Fruit fly (Drosophila melanogaster): ENCODE measurements around the gene CG42818.

Gene CG42818

DNA sequence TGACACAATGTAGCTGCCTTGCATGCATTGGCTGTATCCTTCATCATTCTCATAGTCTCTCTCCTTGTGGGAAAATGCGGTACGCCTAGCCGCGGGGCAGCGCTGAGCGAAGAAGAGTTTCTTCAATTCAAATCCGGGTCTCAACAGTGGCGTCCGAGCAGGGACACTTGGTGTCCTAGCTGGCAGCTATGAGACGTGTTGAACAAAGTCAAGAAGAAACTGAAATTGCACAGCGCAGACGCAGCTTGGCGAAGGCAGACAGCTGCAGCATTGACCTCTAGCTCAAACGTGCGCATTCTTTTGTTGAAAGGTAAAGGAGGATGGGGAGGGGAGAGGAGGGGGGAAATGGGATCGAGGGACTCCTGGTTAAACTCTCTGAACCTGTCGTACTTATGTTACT, 22.0 kb downstream of the CG42818 start:
- TF ChIP-seq kay (GFP tag; ENCODE audit: borderline replicate concordance), result no peak

DNA sequence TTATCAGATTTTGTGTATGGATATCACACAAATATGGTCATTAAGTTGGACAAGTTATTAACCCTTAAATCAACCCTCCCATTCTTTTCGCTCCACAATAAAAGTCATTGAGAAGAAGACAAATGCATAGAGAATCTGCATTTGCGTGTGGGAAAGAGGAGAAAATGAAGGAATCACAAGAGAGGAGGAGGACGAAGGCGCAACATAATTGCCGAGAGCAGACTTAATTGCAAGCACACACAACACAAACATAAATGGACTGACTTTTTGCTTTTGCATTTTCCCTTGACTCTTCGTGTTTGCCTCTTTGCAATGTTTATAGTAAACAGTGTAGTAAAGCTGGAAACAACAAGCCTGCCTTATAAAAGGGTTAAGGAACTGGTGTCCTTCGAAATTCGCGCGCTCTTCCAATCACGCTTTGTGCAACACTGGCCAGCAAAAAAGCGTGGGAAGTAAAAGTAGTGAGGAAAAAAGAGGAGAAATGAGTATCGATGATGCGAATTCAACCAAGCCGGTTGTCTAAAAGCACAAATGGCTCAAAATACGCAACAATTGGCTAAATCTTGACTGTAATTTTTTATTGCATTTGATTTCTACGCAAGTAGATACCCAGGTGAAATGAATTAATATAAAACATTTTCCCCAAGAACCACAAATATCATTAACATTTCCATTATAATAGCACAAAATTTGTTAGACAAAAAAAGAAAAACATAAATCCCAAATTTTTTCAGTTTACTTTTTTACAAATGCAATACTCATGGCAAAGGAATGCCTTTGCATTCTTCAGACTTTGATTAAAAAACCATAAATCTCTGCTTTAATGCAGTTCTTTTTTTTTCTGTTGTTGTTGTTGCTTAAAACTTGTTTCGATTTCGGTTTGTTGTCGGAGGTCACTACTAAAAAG, 25.7 kb downstream of the CG42818 start:
- TF ChIP-seq CG12768 (GFP tag; optimal IDR thresholded peaks at IDR 0.05) (no peak), cnc (optimal IDR thresholded peaks at IDR 0.05) (no peak), Mnt (GFP tag; optimal IDR thresholded peaks at IDR 0.05) (no peak), pad (GFP tag; optimal IDR thresholded peaks at IDR 0.05) (no peak), tj (GFP tag; optimal IDR thresholded peaks at IDR 0.05) (no peak)

DNA sequence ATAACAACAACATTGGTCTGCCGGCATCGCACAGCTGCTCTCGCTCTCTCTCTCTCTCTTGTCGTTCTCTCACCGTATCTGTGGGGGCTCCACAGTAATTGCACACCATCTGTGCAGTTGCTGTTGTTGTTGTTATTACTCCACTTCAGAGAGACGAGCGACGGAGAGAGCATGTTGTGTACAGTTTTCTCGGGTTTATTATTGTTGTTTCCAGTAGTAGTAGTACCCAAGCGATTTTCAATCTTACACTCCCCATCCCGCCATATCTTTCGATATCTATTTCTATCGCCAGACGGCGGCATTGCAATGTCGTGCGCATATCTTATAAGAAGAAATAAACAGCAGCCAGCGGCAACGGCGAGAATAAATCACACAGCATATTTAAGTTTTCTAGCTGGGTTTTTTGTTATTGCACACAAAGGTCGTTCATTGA, 26.4 kb downstream of the CG42818 start:
- TF ChIP-seq pad (GFP tag; optimal IDR thresholded peaks at IDR 0.05), result peak; percentile 68
- TF ChIP-seq cic (GFP tag; optimal IDR thresholded peaks at IDR 0.05), result peak; percentile 81
- peak; percentile 23 for TF ChIP-seq tj (GFP tag; optimal IDR thresholded peaks at IDR 0.05)
- peak; percentile 43 for TF ChIP-seq bab1 (GFP tag; optimal IDR thresholded peaks at IDR 0.05)
- no peak for TF ChIP-seq CG14711 (tag; optimal IDR thresholded peaks at IDR 0.05)
- TF ChIP-seq cnc (optimal IDR thresholded peaks at IDR 0.05), result no peak
- peak; percentile 25 for TF ChIP-seq CG33017 (tag; optimal IDR thresholded peaks at IDR 0.05)
- peak; percentile 17 for TF ChIP-seq CG12768 (GFP tag; optimal IDR thresholded peaks at IDR 0.05)

DNA sequence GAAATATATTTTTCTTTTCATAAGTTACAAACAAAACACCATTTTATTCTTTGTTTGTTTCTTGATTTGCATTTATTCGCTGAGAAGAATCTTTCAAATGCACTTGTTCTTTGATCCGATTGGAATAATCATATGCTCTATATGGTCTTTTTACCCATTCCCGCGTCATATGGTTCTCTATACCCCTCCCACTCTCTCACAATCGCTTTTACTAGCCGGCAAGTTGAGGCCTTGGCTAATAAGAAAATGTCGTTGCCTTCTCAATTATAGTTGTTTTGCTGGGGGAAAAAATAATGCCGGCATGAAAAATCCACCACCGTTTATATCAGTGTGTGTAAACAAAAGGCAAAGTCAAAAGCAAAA, 27.1 kb downstream of the CG42818 start:
- TF ChIP-seq Hr96 (GFP tag; optimal IDR thresholded peaks at IDR 0.05) (no peak), kay (GFP tag; ENCODE audit: borderline replicate concordance) (peak; percentile 73)

DNA sequence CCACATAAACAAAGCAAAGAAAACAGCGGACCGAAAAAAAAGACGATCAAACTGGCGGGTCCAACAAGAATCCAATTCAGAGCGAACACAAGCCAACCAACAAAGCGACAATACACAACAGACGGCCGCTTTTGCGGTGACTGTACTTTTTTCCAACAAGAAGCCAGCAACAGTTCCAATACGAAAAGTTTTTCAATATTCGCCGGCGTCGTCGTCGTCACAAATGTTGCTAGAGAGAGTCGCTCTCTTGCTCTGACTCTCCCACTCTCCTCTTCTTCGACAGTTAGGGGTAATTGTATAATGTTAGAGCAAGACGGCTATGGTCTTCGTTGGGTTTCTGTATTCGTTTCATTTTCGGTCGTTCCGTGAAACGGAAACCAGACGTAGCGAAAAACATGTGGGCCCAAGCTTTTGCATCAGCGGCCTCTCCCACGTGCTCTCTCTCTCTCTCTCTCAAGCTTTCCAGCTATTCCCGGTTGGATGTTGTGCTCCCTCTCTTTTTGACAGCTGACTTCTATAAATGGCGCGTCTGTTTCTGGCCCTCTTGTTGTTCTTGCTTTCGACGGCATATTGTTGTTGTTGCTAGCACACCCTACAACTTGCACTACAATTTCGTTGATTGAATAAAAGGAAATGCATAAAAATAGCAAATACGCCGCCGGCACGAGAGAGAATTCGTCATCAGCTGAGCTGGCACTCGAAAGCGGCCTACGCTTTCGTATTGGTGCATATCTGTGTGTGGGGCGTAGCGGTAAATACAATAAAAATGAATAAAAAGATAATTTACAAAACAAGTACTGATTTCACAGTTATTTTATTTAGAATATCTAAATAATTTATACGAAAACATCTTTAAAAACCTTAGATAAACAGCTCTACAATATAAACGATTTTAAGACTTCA, 27.7 kb downstream of the CG42818 start:
- peak; percentile 32 for TF ChIP-seq CG1620 (GFP tag; optimal IDR thresholded peaks at IDR 0.05)
- peak; percentile 52 for TF ChIP-seq Clk (GFP tag; optimal IDR thresholded peaks at IDR 0.05)
- no peak for TF ChIP-seq cnc (optimal IDR thresholded peaks at IDR 0.05)
- peak; percentile 94 for TF ChIP-seq CG7101 (tag; optimal IDR thresholded peaks at IDR 0.05)
- TF ChIP-seq CG14711 (tag; optimal IDR thresholded peaks at IDR 0.05), result peak; percentile 65
- no peak for TF ChIP-seq CG5204 (GFP tag; optimal IDR thresholded peaks at IDR 0.05)
- TF ChIP-seq cic (GFP tag; optimal IDR thresholded peaks at IDR 0.05), result peak; percentile 99
- peak; percentile 85 for TF ChIP-seq tj (GFP tag; optimal IDR thresholded peaks at IDR 0.05)
- peak; percentile 92 for TF ChIP-seq CG7045 (GFP tag; optimal IDR thresholded peaks at IDR 0.05)
- peak; percentile 99 for TF ChIP-seq Mnt (GFP tag; optimal IDR thresholded peaks at IDR 0.05)
- TF ChIP-seq CG11617 (GFP tag; optimal IDR thresholded peaks at IDR 0.05), result peak; percentile 98
- TF ChIP-seq Crg-1 (GFP tag; optimal IDR thresholded peaks at IDR 0.05), result peak; percentile 84
- TF ChIP-seq bab1 (GFP tag; optimal IDR thresholded peaks at IDR 0.05), result peak; percentile 92
- no peak for TF ChIP-seq toe (GFP tag; optimal IDR thresholded peaks at IDR 0.05)
- TF ChIP-seq ovo (GFP tag; optimal IDR thresholded peaks at IDR 0.05), result peak; percentile 86
- peak; percentile 100 for TF ChIP-seq pad (GFP tag; optimal IDR thresholded peaks at IDR 0.05)
- peak; percentile 85 for TF ChIP-seq CG33017 (tag; optimal IDR thresholded peaks at IDR 0.05)
- TF ChIP-seq CG12768 (GFP tag; optimal IDR thresholded peaks at IDR 0.05), result peak; percentile 93
- TF ChIP-seq Hr96 (GFP tag; optimal IDR thresholded peaks at IDR 0.05), result peak; percentile 89
- peak; percentile 99 for TF ChIP-seq kay (GFP tag; ENCODE audit: borderline replicate concordance)

DNA sequence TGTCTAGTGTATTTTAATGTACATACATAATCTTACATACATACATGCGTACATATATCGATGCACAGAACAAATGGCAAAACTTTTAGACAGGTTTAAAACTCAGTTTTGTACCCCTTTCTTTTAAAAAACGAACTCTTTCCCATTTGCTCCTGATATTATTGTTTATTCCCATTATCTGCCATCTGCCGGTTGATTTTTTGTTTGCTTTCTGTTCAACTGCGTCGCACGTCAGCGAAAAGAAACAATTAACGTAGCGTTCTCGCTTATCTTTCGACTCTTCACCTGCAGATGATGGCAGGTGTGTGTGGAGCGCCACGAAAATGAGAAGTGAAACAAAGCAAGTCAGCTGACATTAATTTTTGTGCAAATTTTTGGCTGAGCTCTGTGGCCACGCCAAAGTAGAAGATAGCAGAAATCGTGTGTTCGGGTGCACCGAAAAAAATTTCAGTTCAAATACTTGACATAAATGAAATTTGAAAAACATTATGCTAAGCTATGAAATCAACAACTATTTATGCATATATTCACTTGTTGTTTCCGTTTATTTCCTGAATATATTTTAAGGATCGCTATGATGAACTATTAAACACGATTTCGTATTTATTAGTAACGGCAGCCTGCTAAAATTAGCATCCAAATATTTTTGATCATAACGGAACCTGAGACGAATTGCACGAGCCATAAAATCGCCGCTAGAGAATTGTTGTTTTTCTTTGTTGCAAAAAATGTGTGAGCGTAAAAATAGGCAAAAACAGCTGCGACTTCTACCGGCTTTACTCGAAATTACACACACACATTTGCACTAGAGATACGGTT, 29.1 kb downstream of the CG42818 start:
- TF ChIP-seq ovo (GFP tag; optimal IDR thresholded peaks at IDR 0.05), result peak; percentile 67
- peak; percentile 4 for TF ChIP-seq CG12768 (GFP tag; optimal IDR thresholded peaks at IDR 0.05)
- peak; percentile 85 for TF ChIP-seq kay (GFP tag; ENCODE audit: borderline replicate concordance)
- TF ChIP-seq cic (GFP tag; optimal IDR thresholded peaks at IDR 0.05), result no peak
- peak; percentile 50 for TF ChIP-seq CG7101 (tag; optimal IDR thresholded peaks at IDR 0.05)
- TF ChIP-seq bab1 (GFP tag; optimal IDR thresholded peaks at IDR 0.05), result peak; percentile 22
- TF ChIP-seq pad (GFP tag; optimal IDR thresholded peaks at IDR 0.05), result no peak
- peak; percentile 34 for TF ChIP-seq tj (GFP tag; optimal IDR thresholded peaks at IDR 0.05)
- TF ChIP-seq CG1620 (GFP tag; optimal IDR thresholded peaks at IDR 0.05), result peak; percentile 15
- peak; percentile 45 for TF ChIP-seq CG14711 (tag; optimal IDR thresholded peaks at IDR 0.05)
- peak; percentile 46 for TF ChIP-seq toe (GFP tag; optimal IDR thresholded peaks at IDR 0.05)
- no peak for TF ChIP-seq Mnt (GFP tag; optimal IDR thresholded peaks at IDR 0.05)
- TF ChIP-seq Clk (GFP tag; optimal IDR thresholded peaks at IDR 0.05), result no peak
- peak; percentile 31 for TF ChIP-seq CG11617 (GFP tag; optimal IDR thresholded peaks at IDR 0.05)
- peak; percentile 17 for TF ChIP-seq CG7045 (GFP tag; optimal IDR thresholded peaks at IDR 0.05)

Data from whole organism, adult.